Worm (Caenorhabditis elegans) whole organism, L4 larva: Measurements from ENCODE around the gene paqr-1.

Experiments used
- F26F4.8 ChIP-seq: fragments of 200-800 bp; sonication (Bioruptor generic); conservative IDR thresholded peaks from 2 replicates; pipeline ENCODE4 v1.3.6; 2022; ENCODE audit warnings: missing genetic modification characterization, missing compliant biosample characterization
- F49E8.2 ChIP-seq: sonication (generic microtip); optimal IDR thresholded peaks from 2 replicates; lab custom pipeline; 2016; ENCODE audit warnings: missing compliant biosample characterization, mild to moderate bottlenecking, missing genetic modification characterization, borderline replicate concordance
- R02D3.7 ChIP-seq: fragments of 150-350 bp; sonication (generic microtip); optimal IDR thresholded peaks from 3 replicates; lab custom pipeline; 2014; ENCODE audit warnings: missing biosample characterization, missing genetic modification characterization
- T26A8.4 ChIP-seq: fragments of 200-800 bp; sonication (Bioruptor generic); IDR thresholded peaks from 2 replicates; pipeline ENCODE4 v1.3.6; 2022; ENCODE audit warnings: missing genetic modification characterization, missing compliant biosample characterization
- Y105C5A.15 ChIP-seq: fragments of 200-800 bp; sonication (Bioruptor generic); IDR thresholded peaks from 2 replicates; pipeline ENCODE4 v1.3.6; 2022; ENCODE audit warnings: missing genetic modification characterization, missing compliant biosample characterization
- aha-1 ChIP-seq: fragments of 150-350 bp; peaks from one replicate; lab custom pipeline; 2014; ENCODE audit warnings: missing biosample characterization, missing genetic modification characterization
- aly-2 ChIP-seq: sonication (generic microtip); optimal IDR thresholded peaks from 2 replicates; lab custom pipeline; 2018; ENCODE audit warnings: missing biosample characterization, missing genetic modification characterization
- ama-1 ChIP-seq: fragments of 150-350 bp; optimal IDR thresholded peaks from 2 replicates; lab custom pipeline; 2014; ENCODE audit warnings: inconsistent platforms, mixed read lengths
- arid-1 ChIP-seq: fragments of 200-800 bp; sonication (Bioruptor generic); conservative IDR thresholded peaks from 2 replicates; pipeline ENCODE4 v1.3.6; 2022; ENCODE audit warnings: missing genetic modification reagents, missing genetic modification characterization, missing compliant biosample characterization
- ceh-20 ChIP-seq: fragments of 200-800 bp; sonication (Bioruptor generic); IDR thresholded peaks from 2 replicates; pipeline ENCODE4 v1.3.6; 2022; ENCODE audit warnings: missing genetic modification reagents, missing genetic modification characterization, missing compliant biosample characterization
- ceh-28 ChIP-seq: fragments of 150-350 bp; optimal IDR thresholded peaks from 2 replicates; lab custom pipeline; 2014; ENCODE audit warnings: missing biosample characterization, missing genetic modification reagents, missing genetic modification characterization
- ceh-32 ChIP-seq: sonication (generic microtip); optimal IDR thresholded peaks from 2 replicates; lab custom pipeline; 2016; ENCODE audit warnings: mild to moderate bottlenecking, missing genetic modification characterization, missing compliant biosample characterization; ENCODE audit not compliant: poor library complexity
- ceh-44 ChIP-seq: fragments of 200-800 bp; sonication (Bioruptor generic); IDR thresholded peaks from 2 replicates; pipeline ENCODE4 v1.3.6; 2022; ENCODE audit warnings: missing genetic modification reagents, missing genetic modification characterization, missing compliant biosample characterization
- ceh-62 ChIP-seq: sonication (generic microtip); optimal IDR thresholded peaks from 2 replicates; lab custom pipeline; 2017; ENCODE audit warnings: missing biosample characterization, missing genetic modification characterization
- ctbp-1 ChIP-seq: fragments of 200-800 bp; sonication (Bioruptor generic); IDR thresholded peaks from 2 replicates; pipeline ENCODE4 v1.3.6; 2022; ENCODE audit warnings: missing genetic modification reagents, missing genetic modification characterization, missing compliant biosample characterization
- daf-16 ChIP-seq, 3 experiments: sonication (generic microtip); optimal IDR thresholded peaks; 2 replicates each; lab custom pipeline; 2016 to 2017; ENCODE audit warnings: missing genetic modification characterization in 3 of 3, missing genetic modification reagents in 3 of 3, mild to moderate bottlenecking in 2 of 3, missing compliant biosample characterization in 2 of 3, missing biosample characterization in 1 of 3, moderate library complexity in 1 of 3
- daf-19 ChIP-seq: fragments of 200-800 bp; sonication (Bioruptor generic); conservative IDR thresholded peaks from 2 replicates; pipeline ENCODE4 v1.3.6; 2022; ENCODE audit warnings: missing genetic modification characterization, missing compliant biosample characterization
- duxl-1 ChIP-seq: sonication (generic microtip); optimal IDR thresholded peaks from 2 replicates; lab custom pipeline; 2016; ENCODE audit warnings: mild to moderate bottlenecking, missing genetic modification characterization, moderate library complexity, missing compliant biosample characterization; ENCODE audit not compliant: poor library complexity
- egl-43 ChIP-seq: fragments of 200-800 bp; sonication (Bioruptor generic); IDR thresholded peaks from 2 replicates; pipeline ENCODE4 v1.3.6; 2022; ENCODE audit warnings: missing genetic modification reagents, missing genetic modification characterization, missing compliant biosample characterization
- fkh-10 ChIP-seq: fragments of 150-350 bp; optimal IDR thresholded peaks from 2 replicates; lab custom pipeline; 2014; ENCODE audit warnings: missing biosample characterization, missing genetic modification reagents, missing genetic modification characterization
- fos-1 ChIP-seq: fragments of 150-350 bp; optimal IDR thresholded peaks from 2 replicates; lab custom pipeline; 2014; ENCODE audit warnings: missing biosample characterization, missing genetic modification characterization
- hif-1 ChIP-seq, 2 experiments: sonication (generic microtip); optimal IDR thresholded peaks; 2 replicates each; lab custom pipeline; 2016 to 2017; ENCODE audit warnings: missing compliant biosample characterization in 2 of 2, missing genetic modification characterization in 2 of 2, missing genetic modification reagents in 2 of 2, missing genotype in 2 of 2, mild to moderate bottlenecking in 1 of 2
- hlh-11 ChIP-seq: fragments of 200-800 bp; sonication (Bioruptor generic); optimal IDR thresholded peaks from 2 replicates; lab custom pipeline; 2018; ENCODE audit warnings: mild to moderate bottlenecking, missing genetic modification characterization, missing compliant biosample characterization
- lim-7 ChIP-seq: fragments of 200-800 bp; sonication (Bioruptor generic); IDR thresholded peaks from 2 replicates; pipeline ENCODE4 v1.3.6; 2022; ENCODE audit warnings: missing genetic modification characterization, missing compliant biosample characterization
- lin-1 ChIP-seq: fragments of 200-800 bp; sonication (Bioruptor generic); IDR thresholded peaks from 2 replicates; pipeline ENCODE4 v1.3.6; 2022; ENCODE audit warnings: missing genetic modification reagents, missing genetic modification characterization, missing compliant biosample characterization
- lin-38 ChIP-seq: fragments of 200-800 bp; sonication (Bioruptor generic); IDR thresholded peaks from 2 replicates; pipeline ENCODE4 v1.3.6; 2022; ENCODE audit warnings: missing genetic modification reagents, missing genetic modification characterization, missing compliant biosample characterization
- lin-39 ChIP-seq: fragments of 150-350 bp; optimal IDR thresholded peaks from 2 replicates; lab custom pipeline; 2014; ENCODE audit warnings: missing biosample characterization, missing genetic modification reagents, missing genetic modification characterization
- lir-3 ChIP-seq: sonication (generic microtip); optimal IDR thresholded peaks from 2 replicates; lab custom pipeline; 2016; ENCODE audit warnings: mild to moderate bottlenecking, missing genetic modification characterization, missing compliant biosample characterization
- madf-9 ChIP-seq: fragments of 200-800 bp; sonication (Bioruptor generic); conservative IDR thresholded peaks from 2 replicates; pipeline ENCODE4 v1.3.6; 2022; ENCODE audit warnings: missing genetic modification reagents, missing genetic modification characterization, missing compliant biosample characterization
- mdl-1 ChIP-seq, 2 experiments: fragments of 150-350 bp in 1 of 2; sonication (generic microtip) in 1 of 2; optimal IDR thresholded peaks; 2 replicates each; lab custom pipeline; 2014 to 2017; ENCODE audit warnings: missing biosample characterization in 2 of 2, missing genetic modification characterization in 2 of 2
- mxl-2 ChIP-seq: fragments of 200-800 bp; sonication (Bioruptor generic); conservative IDR thresholded peaks from 2 replicates; pipeline ENCODE4 v1.3.6; 2022; ENCODE audit warnings: missing genetic modification reagents, missing genetic modification characterization, missing compliant biosample characterization
- nhr-102 ChIP-seq: sonication (generic microtip); optimal IDR thresholded peaks from 2 replicates; lab custom pipeline; 2016; ENCODE audit warnings: mild to moderate bottlenecking, missing genetic modification characterization, moderate library complexity, missing compliant biosample characterization
- nhr-42 ChIP-seq: fragments of 200-800 bp; sonication (Bioruptor generic); IDR thresholded peaks from 2 replicates; pipeline ENCODE4 v1.3.6; 2022; ENCODE audit warnings: missing genetic modification characterization, missing compliant biosample characterization
- nhr-77 ChIP-seq: fragments of 150-350 bp; optimal IDR thresholded peaks from 2 replicates; lab custom pipeline; 2014; ENCODE audit warnings: missing biosample characterization, missing genetic modification characterization
- pqm-1 ChIP-seq: sonication (generic microtip); optimal IDR thresholded peaks from 2 replicates; lab custom pipeline; 2017; ENCODE audit warnings: missing biosample characterization, missing genetic modification characterization
- rbr-2 ChIP-seq: sonication (generic microtip); optimal IDR thresholded peaks from 2 replicates; lab custom pipeline; 2016; ENCODE audit warnings: missing genotype, missing genetic modification characterization, missing compliant biosample characterization
- saeg-2 ChIP-seq: fragments of 200-800 bp; sonication (Bioruptor generic); IDR thresholded peaks from 2 replicates; pipeline ENCODE4 v1.3.6; 2022; ENCODE audit warnings: missing genetic modification reagents, missing genetic modification characterization, missing compliant biosample characterization
- sdz-12 ChIP-seq: fragments of 200-800 bp; sonication (Bioruptor generic); optimal IDR thresholded peaks from 2 replicates; lab custom pipeline; 2018; ENCODE audit warnings: mild to moderate bottlenecking, missing genetic modification characterization, missing compliant biosample characterization
- snpc-1.2 ChIP-seq: fragments of 200-800 bp; sonication (Bioruptor generic); IDR thresholded peaks from 2 replicates; pipeline ENCODE4 v1.3.6; 2022; ENCODE audit warnings: missing genetic modification reagents, missing genetic modification characterization, missing compliant biosample characterization
- snpc-4 ChIP-seq: fragments of 150-350 bp; optimal IDR thresholded peaks from 2 replicates; lab custom pipeline; 2014; ENCODE audit warnings: missing biosample characterization, missing genetic modification characterization
- spr-1 ChIP-seq: sonication (generic microtip); optimal IDR thresholded peaks from 2 replicates; lab custom pipeline; 2016; ENCODE audit warnings: mild to moderate bottlenecking, missing genetic modification characterization, missing compliant biosample characterization
- spr-3 ChIP-seq: fragments of 200-800 bp; sonication (Bioruptor generic); optimal IDR thresholded peaks from 2 replicates; lab custom pipeline; 2018; ENCODE audit warnings: mild to moderate bottlenecking, missing genetic modification characterization, missing compliant biosample characterization
- tra-1 ChIP-seq: fragments of 200-800 bp; sonication (Bioruptor generic); IDR thresholded peaks from 2 replicates; pipeline ENCODE4 v1.3.6; 2022; ENCODE audit warnings: missing genetic modification reagents, missing genetic modification characterization, missing compliant biosample characterization
- unc-130 ChIP-seq: sonication (generic microtip); optimal IDR thresholded peaks from 2 replicates; lab custom pipeline; 2016; ENCODE audit warnings: missing genetic modification reagents, missing genetic modification characterization, missing compliant biosample characterization
- unc-39 ChIP-seq: sonication (generic microtip); optimal IDR thresholded peaks from 2 replicates; lab custom pipeline; 2017; ENCODE audit warnings: missing biosample characterization, missing genetic modification characterization
- unc-62 ChIP-seq, 3 experiments: fragments of 150-350 bp in 1 of 3; sonication (generic microtip); optimal IDR thresholded peaks in 2 of 3; peaks in 1 of 3; 1 replicate in 1 of 3; 2 replicates in 2 of 3; lab custom pipeline; 2014 to 2017; ENCODE audit warnings: missing biosample characterization in 3 of 3, missing genetic modification characterization in 3 of 3, missing genetic modification reagents in 3 of 3, missing genotype in 1 of 3
- zag-1 ChIP-seq: fragments of 150-350 bp; optimal IDR thresholded peaks from 2 replicates; lab custom pipeline; 2014; ENCODE audit warnings: missing biosample characterization, missing genetic modification characterization
- zfp-2 ChIP-seq: sonication (generic microtip); optimal IDR thresholded peaks from 2 replicates; lab custom pipeline; 2016; ENCODE audit warnings: mild to moderate bottlenecking, missing genetic modification characterization, missing compliant biosample characterization
- zfp-3 ChIP-seq: fragments of 200-800 bp; sonication (Bioruptor generic); conservative IDR thresholded peaks from 2 replicates; pipeline ENCODE4 v1.3.6; 2022; ENCODE audit warnings: missing genetic modification reagents, missing genetic modification characterization, missing compliant biosample characterization
- zip-11 ChIP-seq: fragments of 200-800 bp; sonication (Bioruptor generic); IDR thresholded peaks from 2 replicates; pipeline ENCODE4 v1.3.6; 2022; ENCODE audit warnings: missing genetic modification characterization, missing compliant biosample characterization
- zip-2 ChIP-seq: fragments of 150-350 bp; optimal IDR thresholded peaks from 2 replicates; lab custom pipeline; 2014; ENCODE audit warnings: missing biosample characterization, missing genetic modification characterization
- ztf-11 ChIP-seq: fragments of 150-350 bp; optimal IDR thresholded peaks from 2 replicates; lab custom pipeline; 2014; ENCODE audit warnings: missing biosample characterization, missing genetic modification characterization

paqr-1 gene

ce11 chrIV:6554865-6555264 is 373 bp downstream of the paqr-1 start (continued):
- no peak for TF ChIP-seq zag-1
- no peak for TF ChIP-seq zfp-2 (tag; lab: Kevin White, UChicago)
- TF ChIP-seq pqm-1: peak; percentile 95
- 0 out of 2 replicates have a peak, but pooled peaks have one; percentile 14 for TF ChIP-seq tra-1 (GFP tag; lab: Robert Waterston, UW)
- TF ChIP-seq snpc-4 (tag; lab: Kevin White, UChicago): no peak
- TF ChIP-seq mxl-2 (GFP tag; lab: Robert Waterston, UW): no peak
- TF ChIP-seq daf-19 (GFP tag; lab: Robert Waterston, UW): no peak
- no peak for TF ChIP-seq spr-1 (tag; lab: Kevin White, UChicago)
- TF ChIP-seq sdz-12 (GFP tag; lab: Kevin White, UChicago): no peak
- TF ChIP-seq F49E8.2 (tag; lab: Kevin White, UChicago): no peak
- TF ChIP-seq fkh-10 (GFP tag; lab: Kevin White, UChicago): no peak
- TF ChIP-seq Y105C5A.15 (GFP tag; lab: Robert Waterston, UW): no peak
- no peak for TF ChIP-seq lir-3 (tag; lab: Kevin White, UChicago)
- TF ChIP-seq lin-39 (tag; lab: Kevin White, UChicago): no peak
- no peak for TF ChIP-seq hif-1 (tag; optimal IDR thresholded peaks at IDR 0.05; lab: Kevin White, UChicago)
- peak; percentile 50; the same call in 1 of the 2 replicates for TF ChIP-seq lin-1 (GFP tag; lab: Robert Waterston, UW)
- TF ChIP-seq aly-2: no peak
- no peak for TF ChIP-seq daf-16 (GFP tag; optimal IDR thresholded peaks at IDR 0.05; lab: Kevin White, UChicago)
- TF ChIP-seq daf-16 (tag; optimal IDR thresholded peaks at IDR 0.05; lab: Kevin White, UChicago): peak; percentile 66
- TF ChIP-seq ctbp-1 (GFP tag; lab: Robert Waterston, UW): no peak
- TF ChIP-seq unc-130: no peak
- no peak for TF ChIP-seq ceh-62 (tag; lab: Kevin White, UChicago)
- no peak for TF ChIP-seq spr-3 (GFP tag; lab: Kevin White, UChicago)
- no peak; the same call in 1 of the 2 replicates for TF ChIP-seq lin-38 (GFP tag; lab: Robert Waterston, UW)
- no peak for TF ChIP-seq egl-43 (GFP tag; lab: Robert Waterston, UW)
- peak; percentile 59 for TF ChIP-seq nhr-77
- TF ChIP-seq nhr-42: no peak
- TF ChIP-seq unc-39 (tag; lab: Kevin White, UChicago): no peak
- TF ChIP-seq nhr-102 (tag; lab: Kevin White, UChicago): peak; percentile 3
- TF ChIP-seq lim-7: no peak
- no peak for TF ChIP-seq zip-2 (tag; lab: Kevin White, UChicago)
- TF ChIP-seq madf-9 (GFP tag; lab: Robert Waterston, UW): no peak
- no peak for TF ChIP-seq ceh-32
- no peak for TF ChIP-seq arid-1
- no peak for TF ChIP-seq snpc-1.2
- TF ChIP-seq R02D3.7 (tag; lab: Kevin White, UChicago): no peak
- TF ChIP-seq T26A8.4 (GFP tag; lab: Robert Waterston, UW): no peak
- no peak for TF ChIP-seq ceh-28
- no peak for TF ChIP-seq ceh-44 (GFP tag; lab: Robert Waterston, UW)
- no peak for TF ChIP-seq ama-1 (lab: Kevin White, UChicago)
- TF ChIP-seq aha-1 (tag; lab: Kevin White, UChicago): no peak
- TF ChIP-seq unc-62 (GFP tag; optimal IDR thresholded peaks at IDR 0.05 in 1 of 2; lab: Kevin White, UChicago): no peak
- TF ChIP-seq unc-62 (tag; optimal IDR thresholded peaks at IDR 0.05; lab: Kevin White, UChicago): no peak
- no peak for TF ChIP-seq saeg-2 (GFP tag; lab: Robert Waterston, UW)
- no peak for TF ChIP-seq duxl-1 (tag; lab: Kevin White, UChicago)
- peak; percentile 83 for TF ChIP-seq hlh-11
- no peak for TF ChIP-seq fos-1
- no peak for TF ChIP-seq rbr-2 (tag; lab: Kevin White, UChicago)
- TF ChIP-seq zip-11: no peak
- no peak for TF ChIP-seq F26F4.8 (GFP tag; lab: Robert Waterston, UW)
- TF ChIP-seq ztf-11: no peak
- peak in 1 of 2 experiments; percentile 56 for TF ChIP-seq mdl-1 (tag; optimal IDR thresholded peaks at IDR 0.05; lab: Kevin White, UChicago)
- TF ChIP-seq zfp-3 (GFP tag; lab: Robert Waterston, UW): no peak
- no peak for TF ChIP-seq ceh-20 (GFP tag; lab: Robert Waterston, UW)
